Worm (Caenorhabditis elegans) whole organism, L1 larva: ENCODE measurements around the gene marg-1.

Experiments
- C04F5.9 ChIP-seq: sonication (generic microtip); optimal IDR thresholded peaks from 2 replicates; lab custom pipeline; 2016; ENCODE audit warnings: missing genetic modification characterization, missing compliant biosample characterization
- C16A3.4 ChIP-seq: fragments of 150-350 bp; optimal IDR thresholded peaks from 2 replicates; lab custom pipeline; 2014; ENCODE audit warnings: missing biosample characterization, missing genetic modification characterization
- F16B12.6 ChIP-seq: fragments of 150-350 bp; optimal IDR thresholded peaks from 2 replicates; lab custom pipeline; 2014; ENCODE audit warnings: missing biosample characterization, missing genetic modification characterization
- aha-1 ChIP-seq: fragments of 150-350 bp; optimal IDR thresholded peaks from 2 replicates; lab custom pipeline; 2014; ENCODE audit warnings: missing biosample characterization, missing genetic modification characterization
- alr-1 ChIP-seq: fragments of 200-800 bp; sonication (Bioruptor generic); optimal IDR thresholded peaks from 2 replicates; lab custom pipeline; 2018; ENCODE audit warnings: borderline replicate concordance, mild to moderate bottlenecking, missing genetic modification characterization, missing compliant biosample characterization
- aly-2 ChIP-seq: fragments of 150-350 bp; optimal IDR thresholded peaks from 2 replicates; lab custom pipeline; 2014; ENCODE audit warnings: missing biosample characterization, missing genetic modification characterization
- ama-1 ChIP-seq: fragments of 150-350 bp; optimal IDR thresholded peaks from 2 replicates; lab custom pipeline; 2014
- ceh-63 ChIP-seq: fragments of 200-800 bp; sonication (Bioruptor generic); optimal IDR thresholded peaks from 2 replicates; lab custom pipeline; 2018; ENCODE audit warnings: mild to moderate bottlenecking, missing genetic modification characterization, missing compliant biosample characterization
- ceh-82 ChIP-seq, 3 experiments: fragments of 150-350 bp in 1 of 3; sonication (generic microtip) in 2 of 3; optimal IDR thresholded peaks; 2 replicates each; lab custom pipeline; 2014 to 2017; ENCODE audit warnings: missing biosample characterization in 3 of 3, missing genetic modification characterization in 3 of 3
- ces-1 ChIP-seq: fragments of 150-350 bp; optimal IDR thresholded peaks from 2 replicates; lab custom pipeline; 2014; ENCODE audit warnings: missing biosample characterization, missing genetic modification reagents, missing genetic modification characterization
- dpl-1 ChIP-seq, 3 experiments: fragments of 150-350 bp in 2 of 3; sonication (generic microtip) in 1 of 3; optimal IDR thresholded peaks; 2 replicates each; lab custom pipeline; 2014 to 2017; ENCODE audit warnings: missing biosample characterization in 3 of 3, missing genetic modification characterization in 3 of 3, missing genetic modification reagents in 3 of 3
- dsc-1 ChIP-seq: sonication (generic microtip); optimal IDR thresholded peaks from 2 replicates; lab custom pipeline; 2016; ENCODE audit warnings: mild to moderate bottlenecking, missing genetic modification characterization, missing compliant biosample characterization
- efl-1 ChIP-seq, 4 experiments: fragments of 150-350 bp; optimal IDR thresholded peaks in 3 of 4; peaks in 1 of 4; 1 replicate in 1 of 4; 2 replicates in 3 of 4; lab custom pipeline; 2014; ENCODE audit warnings: missing biosample characterization in 2 of 4, missing genetic modification characterization in 2 of 4, missing genetic modification reagents in 2 of 4
- efl-3 ChIP-seq: fragments of 200-800 bp; sonication (Bioruptor generic); optimal IDR thresholded peaks from 2 replicates; lab custom pipeline; 2018; ENCODE audit warnings: mild to moderate bottlenecking, missing genetic modification characterization, missing compliant biosample characterization
- egl-13 ChIP-seq: sonication (generic microtip); optimal IDR thresholded peaks from 2 replicates; lab custom pipeline; 2016; ENCODE audit warnings: missing genotype, missing genetic modification reagents, missing genetic modification characterization, missing compliant biosample characterization
- egl-27 ChIP-seq, 2 experiments: fragments of 150-350 bp in 1 of 2; sonication (generic microtip); optimal IDR thresholded peaks; 3 replicates each; lab custom pipeline; 2017 to 2018; ENCODE audit warnings: missing biosample characterization in 2 of 2, missing genetic modification characterization in 2 of 2, missing genetic modification reagents in 2 of 2
- ets-5 ChIP-seq: fragments of 200-800 bp; sonication (Bioruptor generic); IDR thresholded peaks from 2 replicates; pipeline ENCODE4 v1.3.6; 2022; ENCODE audit warnings: missing genetic modification characterization, missing compliant biosample characterization
- fkh-10 ChIP-seq: sonication (generic microtip); optimal IDR thresholded peaks from 2 replicates; lab custom pipeline; 2017; ENCODE audit warnings: missing biosample characterization, missing genetic modification reagents, missing genetic modification characterization
- grh-1 ChIP-seq: fragments of 200-800 bp; sonication (Bioruptor generic); IDR thresholded peaks from 2 replicates; pipeline ENCODE4 v1.3.6; 2022; ENCODE audit warnings: missing genetic modification reagents, missing genetic modification characterization, missing compliant biosample characterization
- hlh-4 ChIP-seq: sonication (generic microtip); optimal IDR thresholded peaks from 2 replicates; lab custom pipeline; 2016; ENCODE audit warnings: mild to moderate bottlenecking, missing genetic modification characterization, missing compliant biosample characterization
- lin-14 ChIP-seq: fragments of 200-800 bp; sonication (Bioruptor generic); optimal IDR thresholded peaks from 2 replicates; lab custom pipeline; 2018; ENCODE audit warnings: mild to moderate bottlenecking, missing genetic modification characterization, moderate library complexity, missing compliant biosample characterization
- lir-3 ChIP-seq: sonication (generic microtip); optimal IDR thresholded peaks from 2 replicates; lab custom pipeline; 2016; ENCODE audit warnings: mild to moderate bottlenecking, missing genetic modification characterization, moderate library complexity, missing compliant biosample characterization; ENCODE audit not compliant: poor library complexity
- mab-9 ChIP-seq: fragments of 200-800 bp; sonication (Bioruptor generic); IDR thresholded peaks from 2 replicates; pipeline ENCODE4 v1.3.6; 2022; ENCODE audit warnings: missing genetic modification reagents, missing genetic modification characterization, missing compliant biosample characterization
- nhr-11 ChIP-seq: fragments of 150-350 bp; optimal IDR thresholded peaks from 2 replicates; lab custom pipeline; 2014; ENCODE audit warnings: missing biosample characterization, missing genetic modification characterization
- nhr-12 ChIP-seq: sonication (generic microtip); optimal IDR thresholded peaks from 2 replicates; lab custom pipeline; 2017; ENCODE audit warnings: missing biosample characterization, missing genetic modification characterization
- nhr-19 ChIP-seq: fragments of 200-800 bp; sonication (Bioruptor generic); conservative IDR thresholded peaks from 2 replicates; pipeline ENCODE4 v1.3.6; 2022; ENCODE audit warnings: missing genetic modification characterization, missing compliant biosample characterization
- nhr-20 ChIP-seq: sonication (generic microtip); optimal IDR thresholded peaks from 2 replicates; lab custom pipeline; 2016; ENCODE audit warnings: mild to moderate bottlenecking, missing genetic modification characterization, missing compliant biosample characterization
- nhr-237 ChIP-seq: fragments of 150-350 bp; optimal IDR thresholded peaks from 2 replicates; lab custom pipeline; 2014; ENCODE audit warnings: missing biosample characterization, missing genetic modification characterization
- nhr-28 ChIP-seq: fragments of 150-350 bp; optimal IDR thresholded peaks from 2 replicates; lab custom pipeline; 2014; ENCODE audit warnings: missing biosample characterization, missing genetic modification characterization
- nhr-47 ChIP-seq: sonication (generic microtip); optimal IDR thresholded peaks from 2 replicates; lab custom pipeline; 2016; ENCODE audit warnings: mild to moderate bottlenecking, missing genetic modification characterization, moderate library complexity, missing compliant biosample characterization
- nhr-71 ChIP-seq: sonication (generic microtip); optimal IDR thresholded peaks from 2 replicates; lab custom pipeline; 2016; ENCODE audit warnings: mild to moderate bottlenecking, missing genetic modification characterization, moderate library complexity, missing compliant biosample characterization
- nhr-77 ChIP-seq: fragments of 150-350 bp; optimal IDR thresholded peaks from 2 replicates; lab custom pipeline; 2014; ENCODE audit warnings: missing biosample characterization, missing genetic modification characterization
- pag-3 ChIP-seq: sonication (generic microtip); optimal IDR thresholded peaks from 2 replicates; lab custom pipeline; 2017; ENCODE audit warnings: missing genetic modification characterization, mild to moderate bottlenecking, missing compliant biosample characterization, antibody characterized with exemption, borderline replicate concordance; ENCODE audit not compliant: insufficient read depth
- pqm-1 ChIP-seq: sonication (generic microtip); optimal IDR thresholded peaks from 3 replicates; lab custom pipeline; 2017; ENCODE audit warnings: missing biosample characterization, missing genetic modification characterization
- rnt-1 ChIP-seq: sonication (generic microtip); optimal IDR thresholded peaks from 2 replicates; lab custom pipeline; 2016; ENCODE audit warnings: mild to moderate bottlenecking, missing genetic modification characterization, moderate library complexity, missing compliant biosample characterization
- snu-23 ChIP-seq: sonication (generic microtip); optimal IDR thresholded peaks from 2 replicates; lab custom pipeline; 2016; ENCODE audit warnings: missing genetic modification characterization, missing compliant biosample characterization
- sptf-1 ChIP-seq: fragments of 150-350 bp; optimal IDR thresholded peaks from 2 replicates; lab custom pipeline; 2014; ENCODE audit warnings: missing biosample characterization, missing genetic modification characterization
- sup-37 ChIP-seq: fragments of 200-800 bp; sonication (Bioruptor generic); optimal IDR thresholded peaks from 2 replicates; lab custom pipeline; 2018; ENCODE audit warnings: mild to moderate bottlenecking, missing genetic modification characterization, missing compliant biosample characterization
- unc-130 ChIP-seq: fragments of 150-350 bp; optimal IDR thresholded peaks from 2 replicates; lab custom pipeline; 2017; ENCODE audit warnings: missing biosample characterization, missing genetic modification characterization, inconsistent platforms
- unc-86 ChIP-seq: sonication (generic microtip); optimal IDR thresholded peaks from 2 replicates; lab custom pipeline; 2016; ENCODE audit warnings: missing genetic modification characterization, missing compliant biosample characterization
- unc-98 ChIP-seq: fragments of 200-800 bp; sonication (Bioruptor generic); IDR thresholded peaks from 2 replicates; pipeline ENCODE4 v1.3.6; 2022; ENCODE audit warnings: missing genetic modification characterization, missing compliant biosample characterization
- vab-15 ChIP-seq: sonication (generic microtip); optimal IDR thresholded peaks from 2 replicates; lab custom pipeline; 2017; ENCODE audit warnings: missing genotype, mild to moderate bottlenecking, missing genetic modification characterization, missing compliant biosample characterization
- zip-4 ChIP-seq: fragments of 200-800 bp; sonication (Bioruptor generic); optimal IDR thresholded peaks from 2 replicates; lab custom pipeline; 2018; ENCODE audit warnings: mild to moderate bottlenecking, missing genetic modification characterization, moderate library complexity, missing compliant biosample characterization

Gene marg-1

DNA sequence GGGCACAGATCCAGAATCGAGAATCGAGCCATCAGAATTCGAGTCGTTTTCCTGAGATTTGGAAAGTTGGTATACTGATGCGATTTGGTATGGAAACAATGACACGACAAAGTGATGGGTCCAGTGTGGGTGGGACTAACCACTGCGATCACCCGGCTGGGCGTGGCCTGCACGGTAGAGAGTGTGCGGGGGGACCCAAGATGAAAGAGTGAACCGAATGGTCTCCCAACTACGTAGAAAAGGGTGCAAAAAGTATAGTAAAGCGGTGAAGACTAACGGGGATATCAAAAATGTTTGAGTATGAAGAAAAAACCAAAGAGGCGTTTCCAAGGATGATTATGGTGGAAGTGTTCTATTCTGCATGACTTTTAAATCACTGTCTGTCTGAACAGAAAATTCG lies 38.7 kb downstream of the marg-1 start, which contains the start of gene fkh-2:
Gene fkh-2 (minus strand): TSS at position 101 of the 400 bp plus-strand sequence.
- TF ChIP-seq alr-1 (tag; lab: Kevin White, UChicago) (no peak), egl-27 (tag; optimal IDR thresholded peaks at IDR 0.05; lab: Kevin White, UChicago) (no peak), unc-98 (GFP tag; lab: Robert Waterston, UW) (no peak), sup-37 (GFP tag; lab: Kevin White, UChicago) (no peak), nhr-71 (tag; lab: Kevin White, UChicago) (no peak), ceh-82 (tag; optimal IDR thresholded peaks at IDR 0.05; lab: Kevin White, UChicago) (no peak), vab-15 (tag; lab: Kevin White, UChicago) (no peak), pag-3 (tag; lab: Kevin White, UChicago) (no peak), zip-4 (GFP tag; lab: Kevin White, UChicago) (no peak), nhr-11 (tag; lab: Kevin White, UChicago) (no peak), pqm-1 (tag; lab: Kevin White, UChicago) (no peak), ces-1 (GFP tag; lab: Kevin White, UChicago) (no peak), egl-13 (tag; lab: Kevin White, UChicago) (no peak), dsc-1 (tag; lab: Kevin White, UChicago) (no peak)

DNA sequence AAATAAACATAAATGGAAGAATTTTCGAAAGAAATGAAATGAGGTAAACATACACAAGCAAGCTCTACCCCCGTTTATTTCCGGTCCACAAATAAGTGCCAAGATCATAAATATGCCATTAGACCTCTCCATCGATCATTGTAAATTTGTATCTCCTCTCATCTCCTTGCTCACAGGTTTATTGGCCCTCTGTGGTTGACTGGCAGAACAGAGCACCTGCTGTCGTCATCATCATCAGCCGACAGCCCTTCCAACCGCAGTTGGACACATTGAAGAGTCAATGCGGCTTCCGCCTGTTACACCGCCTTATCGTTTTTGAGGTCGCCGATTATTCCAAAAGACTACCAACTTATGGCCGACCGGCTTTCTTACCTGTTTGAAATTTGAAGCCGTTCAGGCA lies 42.3 kb downstream of the marg-1 start:
- TF ChIP-seq ceh-63 (no peak), vab-15 (tag; lab: Kevin White, UChicago) (no peak), lin-14 (GFP tag; lab: Kevin White, UChicago) (no peak), aly-2 (tag; lab: Kevin White, UChicago) (no peak), ets-5 (no peak), F16B12.6 (tag; lab: Kevin White, UChicago) (no peak)

DNA sequence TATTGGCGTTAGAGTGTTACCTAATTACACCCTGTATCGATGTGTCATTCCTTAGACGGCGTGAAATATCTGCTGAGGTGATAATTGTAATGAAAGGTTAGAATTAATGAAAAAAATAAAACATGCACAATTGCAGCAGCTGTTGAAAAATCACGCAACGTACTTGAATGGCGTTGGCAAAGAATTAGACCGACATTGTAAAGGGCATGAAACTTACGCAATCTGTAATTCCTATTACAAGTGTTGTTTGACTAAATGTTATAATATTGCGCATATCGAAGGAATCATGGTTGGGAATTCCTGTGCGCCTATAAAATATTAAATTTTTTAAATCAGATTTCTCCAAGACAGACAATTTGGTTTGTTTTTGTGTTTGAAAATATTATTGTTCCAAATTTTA lies 47.2 kb downstream of the marg-1 start, which contains the start of gene tag-18:
Gene tag-18 (minus strand): TSS at position 305 of the 400 bp plus-strand sequence.
- TF ChIP-seq nhr-77 (tag; lab: Kevin White, UChicago) (no peak), C04F5.9 (no peak), nhr-237 (no peak), dpl-1 (GFP tag; optimal IDR thresholded peaks at IDR 0.05; lab: Kevin White, UChicago) (no peak), vab-15 (tag; lab: Kevin White, UChicago) (no peak), C16A3.4 (tag; lab: Kevin White, UChicago) (no peak), lin-14 (GFP tag; lab: Kevin White, UChicago) (no peak), ets-5 (no peak), mab-9 (no peak), unc-86 (tag; lab: Kevin White, UChicago) (no peak), nhr-11 (tag; lab: Kevin White, UChicago) (no peak), ceh-82 (tag; optimal IDR thresholded peaks at IDR 0.05; lab: Kevin White, UChicago) (no peak), aha-1 (tag; lab: Kevin White, UChicago) (no peak), nhr-12 (tag; lab: Kevin White, UChicago) (no peak), efl-3 (GFP tag; lab: Kevin White, UChicago) (no peak), efl-1 (optimal IDR thresholded peaks at IDR 0.05; lab: Kevin White, UChicago) (no peak), efl-1 (GFP tag; optimal IDR thresholded peaks at IDR 0.05 in 1 of 2; lab: Kevin White, UChicago) (no peak), lir-3 (no peak), nhr-28 (no peak), F16B12.6 (tag; lab: Kevin White, UChicago) (no peak), grh-1 (GFP tag; lab: Robert Waterston, UW) (no peak)
- TF ChIP-seq, all 84 proteins: peak for 0

DNA sequence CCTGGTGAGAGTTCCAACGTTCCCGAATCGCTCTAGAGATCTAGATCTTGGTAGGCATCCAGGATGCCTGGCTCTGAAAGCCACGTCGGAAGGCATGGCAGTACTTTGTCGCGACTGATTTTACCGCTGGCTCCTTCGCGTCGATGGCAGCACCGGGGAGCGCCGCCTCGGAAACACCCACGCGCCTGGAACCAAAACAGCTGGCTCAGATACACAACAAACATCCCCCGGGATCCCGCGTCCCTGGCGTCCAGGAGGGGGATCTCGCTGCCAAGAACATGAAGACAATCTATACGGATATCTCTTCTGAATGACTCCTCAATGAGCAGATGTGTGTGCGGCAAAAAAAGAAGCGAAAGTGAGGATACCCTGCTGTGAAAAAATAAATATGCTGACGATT lies 47.6 kb downstream of the marg-1 start:
- no peak for TF ChIP-seq hlh-4
- no peak for TF ChIP-seq mab-9
- peak; percentile 16 for TF ChIP-seq dsc-1 (tag; lab: Kevin White, UChicago)
- no peak for TF ChIP-seq nhr-47
- peak; percentile 25 for TF ChIP-seq pag-3 (tag; lab: Kevin White, UChicago)
- no peak for TF ChIP-seq efl-1 (optimal IDR thresholded peaks at IDR 0.05; lab: Kevin White, UChicago)
- TF ChIP-seq efl-1 (GFP tag; optimal IDR thresholded peaks at IDR 0.05 in 1 of 2; lab: Kevin White, UChicago) = peak in 1 of 2 experiments; percentile 4
- TF ChIP-seq ces-1 (GFP tag; lab: Kevin White, UChicago) = no peak
- TF ChIP-seq pqm-1 (tag; lab: Kevin White, UChicago) = no peak
- no peak for TF ChIP-seq nhr-11 (tag; lab: Kevin White, UChicago)
- TF ChIP-seq nhr-71 (tag; lab: Kevin White, UChicago) = peak; percentile 30
- peak; percentile 64 for TF ChIP-seq rnt-1 (tag; lab: Kevin White, UChicago)
- peak; percentile 7; the same call in 1 of the 2 replicates for TF ChIP-seq nhr-19
- TF ChIP-seq snu-23 (GFP tag; lab: Kevin White, UChicago) = no peak
- no peak for TF ChIP-seq C16A3.4 (tag; lab: Kevin White, UChicago)
- TF ChIP-seq sptf-1 (tag; lab: Kevin White, UChicago) = no peak
- no peak for TF ChIP-seq ceh-82 (tag; optimal IDR thresholded peaks at IDR 0.05; lab: Kevin White, UChicago)
- TF ChIP-seq unc-130 (tag; lab: Kevin White, UChicago) = no peak
- no peak for TF ChIP-seq ama-1 (lab: Kevin White, UChicago)
- TF ChIP-seq nhr-20 (tag; lab: Kevin White, UChicago) = no peak
- TF ChIP-seq fkh-10 = no peak
- peak; percentile 66 for TF ChIP-seq lin-14 (GFP tag; lab: Kevin White, UChicago)
